Worm (Caenorhabditis elegans): ENCODE measurements around the gene T02D1.9.

DNA sequence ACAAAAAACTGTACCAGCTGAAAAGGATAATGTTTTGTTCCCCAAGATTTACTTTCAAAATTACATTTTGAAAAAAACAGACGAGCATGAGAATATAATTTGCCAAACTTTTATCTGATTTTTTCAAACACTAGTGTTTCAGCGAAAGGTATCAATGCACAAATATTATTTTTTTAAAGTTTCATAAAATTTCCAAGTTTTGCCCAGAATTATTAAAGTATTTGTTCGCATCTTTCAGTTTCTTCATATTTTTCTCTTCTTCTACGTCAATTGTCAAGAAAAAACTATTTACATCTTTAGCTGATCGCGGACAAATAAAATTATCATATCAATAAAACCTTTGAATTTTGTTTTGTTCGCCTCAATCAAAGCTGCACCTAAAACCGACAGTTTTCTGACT, 29.6 kb upstream of the T02D1.9 start, which contains the start of gene C06A12.8:
- TF ChIP-seq him-1 (tag; optimal IDR thresholded peaks at IDR 0.05) (no peak), dao-5 (tag; optimal IDR thresholded peaks at IDR 0.05) (no peak), W03F9.2 (tag; optimal IDR thresholded peaks at IDR 0.05) (no peak)
